Worm (Caenorhabditis elegans): ENCODE results near the gene hgrs-1.

DNA sequence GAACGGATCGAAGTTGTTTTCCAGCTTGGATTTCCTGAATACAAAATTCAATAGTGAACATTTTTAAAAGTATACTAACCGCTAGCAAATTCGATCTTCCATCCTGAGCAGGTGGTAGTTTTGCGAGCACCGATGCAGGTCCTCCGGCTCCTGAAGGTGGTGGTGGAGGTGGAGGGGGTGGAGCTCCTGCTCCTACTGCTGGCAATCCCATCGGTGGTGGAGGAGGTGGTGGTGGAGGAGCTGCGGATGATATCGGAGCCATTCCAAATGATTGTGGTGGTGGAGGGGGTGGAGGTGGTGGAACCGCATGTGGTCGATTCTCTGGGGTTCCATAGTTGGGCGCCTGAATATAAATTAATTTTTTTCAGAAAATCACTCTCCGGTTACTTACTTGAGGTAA lies 16.2 kb downstream of the hgrs-1 start:
- TF ChIP-seq him-1 (tag; optimal IDR thresholded peaks at IDR 0.05) = no peak
- no peak for TF ChIP-seq W03F9.2 (tag; optimal IDR thresholded peaks at IDR 0.05)
- TF ChIP-seq dao-5 (tag; optimal IDR thresholded peaks at IDR 0.05) = no peak
